Fruit fly (Drosophila melanogaster): Measurements from ENCODE around the gene PH4alphaPV.

- TF ChIP-seq CG8478 (optimal IDR thresholded peaks at IDR 0.05), result no peak
- no peak for TF ChIP-seq CTCF (optimal IDR thresholded peaks at IDR 0.05)
Observed at dm6 chr3R:30689653-30690052, 41.3 kb upstream of the PH4alphaPV start.

All from S2 (cell line).